Worm (Caenorhabditis elegans) whole organism, L1 larva: ENCODE data around the gene C25H3.3.

Experiments
- C04F5.9 ChIP-seq: sonication (generic microtip); optimal IDR thresholded peaks from 2 replicates; lab custom pipeline; 2016; ENCODE audit warnings: missing genetic modification characterization, missing compliant biosample characterization
- C16A3.4 ChIP-seq: fragments of 150-350 bp; optimal IDR thresholded peaks from 2 replicates; lab custom pipeline; 2014; ENCODE audit warnings: missing biosample characterization, missing genetic modification characterization
- C34B4.2 ChIP-seq: sonication (generic microtip); optimal IDR thresholded peaks from 2 replicates; lab custom pipeline; 2017; ENCODE audit warnings: mild to moderate bottlenecking, missing genetic modification characterization, missing compliant biosample characterization
- Y116A8C.19 ChIP-seq: sonication (generic microtip); optimal IDR thresholded peaks from 2 replicates; lab custom pipeline; 2016; ENCODE audit warnings: missing compliant biosample characterization, missing genetic modification characterization, borderline replicate concordance
- aly-2 ChIP-seq: fragments of 150-350 bp; optimal IDR thresholded peaks from 2 replicates; lab custom pipeline; 2014; ENCODE audit warnings: missing biosample characterization, missing genetic modification characterization
- ama-1 ChIP-seq: fragments of 150-350 bp; optimal IDR thresholded peaks from 2 replicates; lab custom pipeline; 2014
- blmp-1 ChIP-seq: fragments of 150-350 bp; optimal IDR thresholded peaks from 2 replicates; lab custom pipeline; 2014; ENCODE audit warnings: missing biosample characterization, missing genetic modification characterization
- ceh-63 ChIP-seq: fragments of 200-800 bp; sonication (Bioruptor generic); optimal IDR thresholded peaks from 2 replicates; lab custom pipeline; 2018; ENCODE audit warnings: mild to moderate bottlenecking, missing genetic modification characterization, missing compliant biosample characterization
- ceh-88 ChIP-seq: fragments of 200-800 bp; sonication (Bioruptor generic); IDR thresholded peaks from 2 replicates; pipeline ENCODE4 v1.3.6; 2022; ENCODE audit warnings: missing genetic modification characterization, missing compliant biosample characterization
- efl-1 ChIP-seq, 4 experiments: fragments of 150-350 bp; optimal IDR thresholded peaks in 3 of 4; peaks in 1 of 4; 1 replicate in 1 of 4; 2 replicates in 3 of 4; lab custom pipeline; 2014; ENCODE audit warnings: missing biosample characterization in 2 of 4, missing genetic modification characterization in 2 of 4, missing genetic modification reagents in 2 of 4
- efl-3 ChIP-seq: fragments of 200-800 bp; sonication (Bioruptor generic); optimal IDR thresholded peaks from 2 replicates; lab custom pipeline; 2018; ENCODE audit warnings: mild to moderate bottlenecking, missing genetic modification characterization, missing compliant biosample characterization
- elt-2 ChIP-seq: sonication (generic microtip); optimal IDR thresholded peaks from 2 replicates; lab custom pipeline; 2016; ENCODE audit warnings: missing genetic modification characterization, mild to moderate bottlenecking, inconsistent platforms, missing compliant biosample characterization, missing genetic modification reagents
- fkh-10 ChIP-seq: sonication (generic microtip); optimal IDR thresholded peaks from 2 replicates; lab custom pipeline; 2017; ENCODE audit warnings: missing biosample characterization, missing genetic modification reagents, missing genetic modification characterization
- fos-1 ChIP-seq: fragments of 150-350 bp; optimal IDR thresholded peaks from 2 replicates; lab custom pipeline; 2014; ENCODE audit warnings: missing biosample characterization, missing genetic modification characterization
- hlh-4 ChIP-seq: sonication (generic microtip); optimal IDR thresholded peaks from 2 replicates; lab custom pipeline; 2016; ENCODE audit warnings: mild to moderate bottlenecking, missing genetic modification characterization, missing compliant biosample characterization
- hpl-2 ChIP-seq: fragments of 150-350 bp; optimal IDR thresholded peaks from 2 replicates; lab custom pipeline; 2014; ENCODE audit warnings: missing biosample characterization, missing genetic modification reagents, missing genetic modification characterization
- irx-1 ChIP-seq: sonication (generic microtip); optimal IDR thresholded peaks from 2 replicates; lab custom pipeline; 2016; ENCODE audit warnings: missing genetic modification characterization, missing compliant biosample characterization
- isw-1 ChIP-seq: fragments of 200-800 bp; sonication (Bioruptor generic); IDR thresholded peaks from 2 replicates; pipeline ENCODE4 v1.3.6; 2022; ENCODE audit warnings: missing genetic modification characterization, missing compliant biosample characterization
- lin-13 ChIP-seq: fragments of 150-350 bp; optimal IDR thresholded peaks from 2 replicates; lab custom pipeline; 2014; ENCODE audit warnings: missing biosample characterization, missing genetic modification reagents, missing genetic modification characterization
- lin-35 ChIP-seq, 2 experiments: fragments of 150-350 bp; optimal IDR thresholded peaks; 2 replicates each; lab custom pipeline; 2014; ENCODE audit warnings: missing biosample characterization in 2 of 2, missing genetic modification characterization in 2 of 2, missing genetic modification reagents in 2 of 2
- lin-39 ChIP-seq: fragments of 150-350 bp; optimal IDR thresholded peaks from 2 replicates; lab custom pipeline; 2014; ENCODE audit warnings: missing biosample characterization, missing genetic modification reagents, missing genetic modification characterization
- lsy-2 ChIP-seq, 2 experiments: fragments of 150-350 bp; optimal IDR thresholded peaks; 2 replicates each; lab custom pipeline; 2014; ENCODE audit warnings: missing biosample characterization in 2 of 2, missing genetic modification characterization in 2 of 2
- mdl-1 ChIP-seq, 2 experiments: fragments of 150-350 bp; optimal IDR thresholded peaks; 2 replicates each; lab custom pipeline; 2014 to 2017; ENCODE audit warnings: missing biosample characterization in 2 of 2, missing genetic modification characterization in 2 of 2, inconsistent platforms in 1 of 2
- mep-1 ChIP-seq: fragments of 150-350 bp; optimal IDR thresholded peaks from 2 replicates; lab custom pipeline; 2014; ENCODE audit warnings: missing biosample characterization, missing genetic modification characterization
- nhr-11 ChIP-seq: fragments of 150-350 bp; optimal IDR thresholded peaks from 2 replicates; lab custom pipeline; 2014; ENCODE audit warnings: missing biosample characterization, missing genetic modification characterization
- nhr-19 ChIP-seq: fragments of 200-800 bp; sonication (Bioruptor generic); conservative IDR thresholded peaks from 2 replicates; pipeline ENCODE4 v1.3.6; 2022; ENCODE audit warnings: missing genetic modification characterization, missing compliant biosample characterization
- nhr-28 ChIP-seq: fragments of 150-350 bp; optimal IDR thresholded peaks from 2 replicates; lab custom pipeline; 2014; ENCODE audit warnings: missing biosample characterization, missing genetic modification characterization
- nhr-47 ChIP-seq: sonication (generic microtip); optimal IDR thresholded peaks from 2 replicates; lab custom pipeline; 2016; ENCODE audit warnings: mild to moderate bottlenecking, missing genetic modification characterization, moderate library complexity, missing compliant biosample characterization
- nhr-71 ChIP-seq: sonication (generic microtip); optimal IDR thresholded peaks from 2 replicates; lab custom pipeline; 2016; ENCODE audit warnings: mild to moderate bottlenecking, missing genetic modification characterization, moderate library complexity, missing compliant biosample characterization
- nhr-90 ChIP-seq: sonication (generic microtip); optimal IDR thresholded peaks from 2 replicates; lab custom pipeline; 2016; ENCODE audit warnings: mild to moderate bottlenecking, missing genetic modification characterization, missing compliant biosample characterization; ENCODE audit not compliant: poor library complexity
- rnt-1 ChIP-seq: sonication (generic microtip); optimal IDR thresholded peaks from 2 replicates; lab custom pipeline; 2016; ENCODE audit warnings: mild to moderate bottlenecking, missing genetic modification characterization, moderate library complexity, missing compliant biosample characterization
- skn-1 ChIP-seq: fragments of 150-350 bp; optimal IDR thresholded peaks from 2 replicates; lab custom pipeline; 2014; ENCODE audit warnings: missing biosample characterization, missing genetic modification characterization
- snpc-4 ChIP-seq: fragments of 150-350 bp; optimal IDR thresholded peaks from 2 replicates; lab custom pipeline; 2014; ENCODE audit warnings: missing biosample characterization, missing genetic modification characterization
- sox-4 ChIP-seq: sonication (generic microtip); optimal IDR thresholded peaks from 2 replicates; lab custom pipeline; 2016; ENCODE audit warnings: missing genetic modification characterization, missing compliant biosample characterization
- unc-62 ChIP-seq: fragments of 150-350 bp; optimal IDR thresholded peaks from 2 replicates; lab custom pipeline; 2014; ENCODE audit warnings: missing biosample characterization, missing genetic modification reagents, missing genetic modification characterization
- unc-86 ChIP-seq: sonication (generic microtip); optimal IDR thresholded peaks from 2 replicates; lab custom pipeline; 2016; ENCODE audit warnings: missing genetic modification characterization, missing compliant biosample characterization
- vab-15 ChIP-seq: sonication (generic microtip); optimal IDR thresholded peaks from 2 replicates; lab custom pipeline; 2017; ENCODE audit warnings: missing genotype, mild to moderate bottlenecking, missing genetic modification characterization, missing compliant biosample characterization
- xbp-1 ChIP-seq: sonication (generic microtip); optimal IDR thresholded peaks from 2 replicates; lab custom pipeline; 2016; ENCODE audit warnings: missing genetic modification characterization, missing compliant biosample characterization
- zag-1 ChIP-seq: fragments of 150-350 bp; optimal IDR thresholded peaks from 2 replicates; lab custom pipeline; 2014; ENCODE audit warnings: missing biosample characterization, missing genetic modification characterization
- zip-4 ChIP-seq: fragments of 200-800 bp; sonication (Bioruptor generic); optimal IDR thresholded peaks from 2 replicates; lab custom pipeline; 2018; ENCODE audit warnings: mild to moderate bottlenecking, missing genetic modification characterization, moderate library complexity, missing compliant biosample characterization
- ztf-11 ChIP-seq, 2 experiments: sonication (generic microtip); optimal IDR thresholded peaks; 2 replicates each; lab custom pipeline; 2016 to 2017; ENCODE audit warnings: missing genetic modification characterization in 2 of 2, missing biosample characterization in 1 of 2, missing compliant biosample characterization in 1 of 2
- ztf-4 ChIP-seq: fragments of 150-350 bp; optimal IDR thresholded peaks from 2 replicates; lab custom pipeline; 2014; ENCODE audit warnings: missing biosample characterization, missing genetic modification characterization

Gene C25H3.3

ce11 chrII:5649236-5650004 is 44.6 kb upstream of the C25H3.3 start, which contains the start of the genes sam-4, F59E12.17 and zyg-1 (continued):
- no peak for TF ChIP-seq sox-4 (tag; lab: Kevin White, UChicago)
- TF ChIP-seq mdl-1 (tag; optimal IDR thresholded peaks at IDR 0.05; lab: Kevin White, UChicago), result peak in 1 of 2 experiments; percentile 35
- TF ChIP-seq aly-2, result no peak
- TF ChIP-seq C16A3.4 (tag; lab: Kevin White, UChicago), result peak; percentile 85
- TF ChIP-seq unc-86 (tag; lab: Kevin White, UChicago), result peak; percentile 12
- TF ChIP-seq hlh-4, result no peak
- TF ChIP-seq elt-2, result no peak
- TF ChIP-seq xbp-1 (tag; lab: Kevin White, UChicago), result peak; percentile 47
- TF ChIP-seq zag-1 (tag; lab: Kevin White, UChicago), result no peak
- no peak for TF ChIP-seq zip-4 (GFP tag; lab: Kevin White, UChicago)
- peak; percentile 50 for TF ChIP-seq nhr-47 (tag; lab: Kevin White, UChicago)
- peak; percentile 81 for TF ChIP-seq skn-1 (tag; lab: Kevin White, UChicago)
- TF ChIP-seq ztf-11 (tag; optimal IDR thresholded peaks at IDR 0.05; lab: Kevin White, UChicago), result no peak
- TF ChIP-seq isw-1 (GFP tag; lab: Robert Waterston, UW), result peak; percentile 41
- TF ChIP-seq nhr-28, result no peak
- peak; percentile 53 for TF ChIP-seq snpc-4 (tag; lab: Kevin White, UChicago)
- TF ChIP-seq ceh-63 (GFP tag; lab: Kevin White, UChicago), result no peak
- no peak for TF ChIP-seq nhr-11 (tag; lab: Kevin White, UChicago)
- no peak for TF ChIP-seq ama-1
- TF ChIP-seq lin-35 (GFP tag; optimal IDR thresholded peaks at IDR 0.05; lab: Kevin White, UChicago), result peak; percentile 80 to 90
- TF ChIP-seq C04F5.9, result no peak
- 0 out of 2 replicates have a peak, but pooled peaks have one; percentile 20 for TF ChIP-seq nhr-19 (GFP tag; lab: Robert Waterston, UW)
- no peak for TF ChIP-seq fkh-10 (GFP tag; lab: Kevin White, UChicago)
- peak; percentile 56 to 86 for TF ChIP-seq lsy-2 (tag; optimal IDR thresholded peaks at IDR 0.05; lab: Kevin White, UChicago)
- TF ChIP-seq lin-13, result no peak

- TF ChIP-seq elt-2 (no peak), Y116A8C.19 (tag; lab: Kevin White, UChicago) (no peak), efl-1 (optimal IDR thresholded peaks at IDR 0.05; lab: Kevin White, UChicago) (no peak), efl-1 (GFP tag; optimal IDR thresholded peaks at IDR 0.05 in 1 of 2; lab: Kevin White, UChicago) (peak in 1 of 2 experiments; percentile 35)
Measured at ce11 chrII:5651426-5651825, 42.6 kb upstream of the C25H3.3 start.

ce11 chrII:5652334-5652733 is 41.7 kb upstream of the C25H3.3 start, which contains the start of gene bli-2:
bli-2 (minus strand) TSS chrII:5652434.
- TF ChIP-seq irx-1 (tag; lab: Kevin White, UChicago), result no peak
- no peak for TF ChIP-seq rnt-1 (tag; lab: Kevin White, UChicago)
- TF ChIP-seq hpl-2 (GFP tag; lab: Kevin White, UChicago), result no peak
- no peak for TF ChIP-seq vab-15
- no peak for TF ChIP-seq efl-3
- TF ChIP-seq nhr-71 (tag; lab: Kevin White, UChicago), result no peak
- no peak for TF ChIP-seq ztf-4 (tag; lab: Kevin White, UChicago)
- TF ChIP-seq lin-39 (tag; lab: Kevin White, UChicago), result no peak
- no peak for TF ChIP-seq blmp-1
- no peak for TF ChIP-seq mep-1 (tag; lab: Kevin White, UChicago)
- no peak for TF ChIP-seq unc-62 (GFP tag; lab: Kevin White, UChicago)
- no peak for TF ChIP-seq ceh-88 (GFP tag; lab: Robert Waterston, UW)
- no peak for TF ChIP-seq zip-4 (GFP tag; lab: Kevin White, UChicago)
- no peak for TF ChIP-seq C34B4.2
- TF ChIP-seq ztf-11 (tag; optimal IDR thresholded peaks at IDR 0.05; lab: Kevin White, UChicago), result no peak
- no peak for TF ChIP-seq fos-1 (tag; lab: Kevin White, UChicago)
- no peak for TF ChIP-seq lsy-2 (tag; optimal IDR thresholded peaks at IDR 0.05; lab: Kevin White, UChicago)
- no peak for TF ChIP-seq nhr-28
- no peak for TF ChIP-seq C04F5.9
- TF ChIP-seq nhr-90, result no peak
- TF ChIP-seq, all 84 proteins: peak for 0
